Fruit fly (Drosophila melanogaster) whole organism, embryonic: ENCODE data around the gene CG33299.

Source experiments
- Ada2b ChIP-seq: fragments of 200-800 bp; sonication (Bioruptor generic); IDR thresholded peaks from 2 replicates; pipeline ENCODE4 v1.3.6; 2022; ENCODE audit warnings: missing biosample characterization, missing genetic modification characterization
- Blimp-1 ChIP-seq: fragments of 200-800 bp; sonication (Bioruptor generic); optimal IDR thresholded peaks from 3 replicates; lab custom pipeline; 2018; ENCODE audit warnings: missing biosample characterization, missing genetic modification characterization, mild to moderate bottlenecking, moderate library complexity, missing genetic modification reagents
- CG1024 ChIP-seq: fragments of 200-800 bp; sonication (Bioruptor generic); IDR thresholded peaks from 2 replicates; pipeline ENCODE4 v1.3.6; 2022; ENCODE audit warnings: missing biosample characterization, missing genetic modification characterization
- CG10979 ChIP-seq: fragments of 200-800 bp; sonication (Bioruptor generic); optimal IDR thresholded peaks from 2 replicates; lab custom pipeline; 2018; ENCODE audit warnings: missing biosample characterization, mild to moderate bottlenecking, missing genetic modification characterization, moderate library complexity
- CG11247 ChIP-seq: fragments of 200-800 bp; sonication (Bioruptor generic); IDR thresholded peaks from 2 replicates; pipeline ENCODE4 v1.3.6; 2022; ENCODE audit warnings: missing biosample characterization, missing genetic modification characterization
- CG11504 ChIP-seq: fragments of 200-800 bp; sonication (Bioruptor generic); optimal IDR thresholded peaks from 3 replicates; lab custom pipeline; 2019; ENCODE audit warnings: missing biosample characterization, mild to moderate bottlenecking, missing genetic modification characterization, moderate library complexity
- CG12769 ChIP-seq: fragments of 200-800 bp; sonication (Bioruptor generic); optimal IDR thresholded peaks from 2 replicates; lab custom pipeline; 2019; ENCODE audit warnings: missing biosample characterization, mild to moderate bottlenecking, missing genetic modification characterization, moderate library complexity
- CG12942 ChIP-seq: fragments of 200-800 bp; sonication (Bioruptor generic); optimal IDR thresholded peaks from 3 replicates; lab custom pipeline; 2016; ENCODE audit warnings: missing biosample characterization, missing genetic modification characterization
- CG14965 ChIP-seq: fragments of 200-800 bp; sonication (Bioruptor generic); optimal IDR thresholded peaks from 2 replicates; lab custom pipeline; 2016; ENCODE audit warnings: missing biosample characterization, missing genetic modification characterization, borderline replicate concordance
- CG15269 ChIP-seq: fragments of 200-800 bp; sonication (Bioruptor generic); optimal IDR thresholded peaks from 2 replicates; lab custom pipeline; 2018; ENCODE audit warnings: missing biosample characterization, mild to moderate bottlenecking, missing genetic modification characterization, moderate library complexity
- CG17359 ChIP-seq: fragments of 200-800 bp; sonication (Bioruptor generic); optimal IDR thresholded peaks from 3 replicates; lab custom pipeline; 2018; ENCODE audit warnings: missing biosample characterization, mild to moderate bottlenecking, missing genetic modification characterization, moderate library complexity
- CG17385 ChIP-seq: fragments of 200-800 bp; sonication (Bioruptor generic); optimal IDR thresholded peaks from 3 replicates; lab custom pipeline; 2018; ENCODE audit warnings: missing biosample characterization, mild to moderate bottlenecking, missing genetic modification characterization
- CG1792 ChIP-seq: fragments of 200-800 bp; sonication (Bioruptor generic); optimal IDR thresholded peaks from 2 replicates; lab custom pipeline; 2016; ENCODE audit warnings: missing biosample characterization, missing genetic modification characterization
- CG18476 ChIP-seq: fragments of 200-800 bp; sonication (Bioruptor generic); optimal IDR thresholded peaks from 2 replicates; lab custom pipeline; 2016; ENCODE audit warnings: missing biosample characterization, mild to moderate bottlenecking, missing genetic modification characterization
- CG2712 ChIP-seq: fragments of 200-800 bp; optimal IDR thresholded peaks from 3 replicates; lab custom pipeline; 2019; ENCODE audit warnings: missing biosample characterization, mild to moderate bottlenecking, missing genetic modification characterization, moderate library complexity
- CG31224 ChIP-seq: fragments of 200-800 bp; sonication (Bioruptor generic); IDR thresholded peaks from 2 replicates; pipeline ENCODE4 v1.3.6; 2022; ENCODE audit warnings: missing biosample characterization, missing genetic modification characterization
- CG3163 ChIP-seq: fragments of 200-800 bp; sonication (Bioruptor generic); optimal IDR thresholded peaks from 3 replicates; lab custom pipeline; 2016; ENCODE audit warnings: missing biosample characterization, missing genetic modification characterization
- CG33213 ChIP-seq: fragments of 200-800 bp; sonication (Bioruptor generic); optimal IDR thresholded peaks from 3 replicates; lab custom pipeline; 2016; ENCODE audit warnings: missing biosample characterization, missing genetic modification characterization
- CG3407 ChIP-seq: fragments of 200-800 bp; sonication (Bioruptor generic); optimal IDR thresholded peaks from 2 replicates; lab custom pipeline; 2018; ENCODE audit warnings: missing biosample characterization, mild to moderate bottlenecking, missing genetic modification characterization
- CG34224 ChIP-seq: fragments of 200-800 bp; sonication (Bioruptor generic); IDR thresholded peaks from 3 replicates; pipeline ENCODE4 v1.3.6; 2022; ENCODE audit warnings: missing biosample characterization, missing genetic modification characterization; ENCODE audit not compliant: partially characterized antibody
- CG7556 ChIP-seq: fragments of 200-800 bp; sonication (Bioruptor generic); optimal IDR thresholded peaks from 2 replicates; lab custom pipeline; 2017; ENCODE audit warnings: missing biosample characterization, mild to moderate bottlenecking, missing genetic modification characterization
- CG8290 ChIP-seq, 3 experiments: fragments of 200-800 bp; sonication (Bioruptor generic); optimal IDR thresholded peaks; 2 replicates each; lab custom pipeline; 2016 to 2019; ENCODE audit warnings: missing biosample characterization in 3 of 3, missing genetic modification characterization in 3 of 3, mild to moderate bottlenecking in 2 of 3, moderate library complexity in 1 of 3
- CTCF ChIP-seq: fragments of 200-800 bp; sonication (Bioruptor generic); optimal IDR thresholded peaks from 2 replicates; lab custom pipeline; 2017; ENCODE audit warnings: missing biosample characterization, mild to moderate bottlenecking, missing genetic modification characterization, moderate library complexity
- Chrac-16 ChIP-seq: fragments of 200-800 bp; sonication (Bioruptor generic); optimal IDR thresholded peaks from 3 replicates; lab custom pipeline; 2016; ENCODE audit warnings: missing biosample characterization, missing genetic modification characterization
- Fer3 ChIP-seq: fragments of 200-800 bp; sonication (Bioruptor generic); optimal IDR thresholded peaks from 2 replicates; lab custom pipeline; 2018; ENCODE audit warnings: missing biosample characterization, mild to moderate bottlenecking, missing genetic modification characterization, moderate library complexity
- HLH3B ChIP-seq: fragments of 200-800 bp; sonication (Bioruptor generic); IDR thresholded peaks from 2 replicates; pipeline ENCODE4 v1.3.6; 2022; ENCODE audit warnings: missing biosample characterization, missing genetic modification characterization
- Hand ChIP-seq: fragments of 200-800 bp; sonication (Bioruptor generic); optimal IDR thresholded peaks from 2 replicates; lab custom pipeline; 2017; ENCODE audit warnings: mild to moderate bottlenecking, missing biosample characterization, missing genetic modification reagents, missing genetic modification characterization
- HmgD ChIP-seq: fragments of 200-800 bp; sonication (Bioruptor generic); optimal IDR thresholded peaks from 3 replicates; lab custom pipeline; 2016; ENCODE audit warnings: missing biosample characterization, missing genetic modification characterization
- Meics ChIP-seq: fragments of 200-800 bp; sonication (Bioruptor generic); optimal IDR thresholded peaks from 2 replicates; lab custom pipeline; 2017; ENCODE audit warnings: missing biosample characterization, mild to moderate bottlenecking, missing genetic modification characterization
- NFAT ChIP-seq: fragments of 200-800 bp; sonication (Bioruptor generic); IDR thresholded peaks from 2 replicates; pipeline ENCODE4 v1.3.6; 2022; ENCODE audit warnings: missing biosample characterization, missing genetic modification characterization
- Oli ChIP-seq: fragments of 200-800 bp; sonication (Bioruptor generic); optimal IDR thresholded peaks from 2 replicates; lab custom pipeline; 2018; ENCODE audit warnings: missing biosample characterization, mild to moderate bottlenecking, missing genetic modification characterization, moderate library complexity
- Sox102F ChIP-seq: fragments of 200-800 bp; sonication (Bioruptor generic); optimal IDR thresholded peaks from 2 replicates; lab custom pipeline; 2018; ENCODE audit warnings: missing biosample characterization, mild to moderate bottlenecking, missing genetic modification characterization, moderate library complexity
- Spps ChIP-seq: fragments of 200-800 bp; sonication (Bioruptor generic); optimal IDR thresholded peaks from 2 replicates; lab custom pipeline; 2018; ENCODE audit warnings: missing biosample characterization, mild to moderate bottlenecking, missing genetic modification characterization
- amos ChIP-seq: fragments of 200-800 bp; sonication (Bioruptor generic); IDR thresholded peaks from 2 replicates; pipeline ENCODE4 v1.3.6; 2022; ENCODE audit warnings: missing biosample characterization, missing genetic modification characterization; ENCODE audit not compliant: partially characterized antibody
- chm ChIP-seq: fragments of 200-800 bp; sonication (Bioruptor generic); IDR thresholded peaks from 2 replicates; pipeline ENCODE4 v1.3.6; 2022; ENCODE audit warnings: missing biosample characterization, missing genetic modification characterization
- cwo ChIP-seq: fragments of 200-800 bp; sonication (Bioruptor generic); optimal IDR thresholded peaks from 3 replicates; lab custom pipeline; 2017; ENCODE audit warnings: missing biosample characterization, missing genetic modification characterization, mild to moderate bottlenecking, moderate library complexity, missing genetic modification reagents
- dimm ChIP-seq: fragments of 200-800 bp; sonication (Bioruptor generic); IDR thresholded peaks from 2 replicates; pipeline ENCODE4 v1.3.6; 2022; ENCODE audit warnings: missing biosample characterization, missing genetic modification characterization
- dm ChIP-seq: fragments of 200-800 bp; sonication (Bioruptor generic); optimal IDR thresholded peaks from 3 replicates; lab custom pipeline; 2016; ENCODE audit warnings: missing biosample characterization, missing genetic modification characterization
- exex ChIP-seq: fragments of 200-800 bp; sonication (Bioruptor generic); optimal IDR thresholded peaks from 4 replicates; lab custom pipeline; 2018; ENCODE audit warnings: missing biosample characterization, mild to moderate bottlenecking, missing genetic modification characterization, moderate library complexity
- fu2 ChIP-seq: fragments of 200-800 bp; sonication (Bioruptor generic); optimal IDR thresholded peaks from 2 replicates; lab custom pipeline; 2016; ENCODE audit warnings: missing biosample characterization, missing genetic modification characterization
- hth ChIP-seq: fragments of >200 bp; optimal IDR thresholded peaks from 2 replicates; lab custom pipeline; 2017; ENCODE audit warnings: inconsistent platforms
- lab ChIP-seq: fragments of 200-800 bp; sonication (Bioruptor generic); optimal IDR thresholded peaks from 3 replicates; lab custom pipeline; 2017; ENCODE audit warnings: missing biosample characterization, missing genetic modification characterization, mild to moderate bottlenecking, moderate library complexity, missing genetic modification reagents
- lmd ChIP-seq: fragments of 200-800 bp; sonication (Bioruptor generic); IDR thresholded peaks from 2 replicates; pipeline ENCODE4 v1.3.6; 2022; ENCODE audit warnings: missing biosample characterization, missing genetic modification characterization
- oc ChIP-seq: fragments of 200-800 bp; sonication (Bioruptor generic); optimal IDR thresholded peaks from 2 replicates; lab custom pipeline; 2018; ENCODE audit warnings: missing biosample characterization, mild to moderate bottlenecking, missing genetic modification characterization, moderate library complexity
- org-1 ChIP-seq: fragments of 200-800 bp; sonication (Bioruptor generic); optimal IDR thresholded peaks from 2 replicates; lab custom pipeline; 2017; ENCODE audit warnings: missing biosample characterization, missing genetic modification characterization
- psq ChIP-seq: fragments of 200-800 bp; sonication (Bioruptor generic); optimal IDR thresholded peaks from 2 replicates; lab custom pipeline; 2017; ENCODE audit warnings: missing biosample characterization, missing genetic modification characterization
- sens ChIP-seq: fragments of 200-800 bp; sonication (Bioruptor generic); peaks from one replicate; lab custom pipeline; 2016; ENCODE audit warnings: missing biosample characterization, missing genetic modification characterization
- seq ChIP-seq: fragments of 200-800 bp; sonication (Bioruptor generic); IDR thresholded peaks from 2 replicates; pipeline ENCODE4 v1.3.6; 2022; ENCODE audit warnings: missing biosample characterization, missing genetic modification characterization
- tap ChIP-seq: fragments of 200-800 bp; optimal IDR thresholded peaks from 3 replicates; lab custom pipeline; 2019; ENCODE audit warnings: missing biosample characterization, mild to moderate bottlenecking, missing genetic modification characterization, moderate library complexity
- tup ChIP-seq: fragments of 200-800 bp; sonication (Bioruptor generic); optimal IDR thresholded peaks from 2 replicates; lab custom pipeline; 2016; ENCODE audit warnings: missing biosample characterization, mild to moderate bottlenecking, missing genetic modification characterization, moderate library complexity
- vvl ChIP-seq: fragments of 200-800 bp; sonication (Bioruptor generic); IDR thresholded peaks from 2 replicates; pipeline ENCODE4 v1.3.6; 2022; ENCODE audit warnings: missing biosample characterization, missing genetic modification characterization

The CG33299 gene

dm6 chr2L:9616654-9617053 lies 39.7 kb upstream of the CG33299 start (continued):
- no peak for TF ChIP-seq dimm
- TF ChIP-seq CG8290 (GFP tag; optimal IDR thresholded peaks at IDR 0.05; lab: Kevin White, UChicago): peak; percentile 81
- TF ChIP-seq CG8290 (tag; optimal IDR thresholded peaks at IDR 0.05; lab: Kevin White, UChicago): peak in 1 of 2 experiments; percentile 85
- TF ChIP-seq CG18476: no peak
- no peak for TF ChIP-seq Hand (GFP tag; lab: Kevin White, UChicago)
- peak; percentile 80 for TF ChIP-seq CG12769 (tag; lab: Kevin White, UChicago)
- TF ChIP-seq CTCF (GFP tag; lab: Kevin White, UChicago): peak; percentile 52
- TF ChIP-seq CG31224 (GFP tag; lab: Robert Waterston, UW): 0 out of 2 replicates have a peak, but pooled peaks have one; percentile 32
- TF ChIP-seq CG7556 (GFP tag; lab: Kevin White, UChicago): peak; percentile 5
- TF ChIP-seq amos (GFP tag; lab: Robert Waterston, UW): peak; percentile 88
- peak; percentile 16 for TF ChIP-seq CG15269 (tag; lab: Kevin White, UChicago)
- TF ChIP-seq lmd (GFP tag; lab: Robert Waterston, UW): peak; percentile 12; the same call in 1 of the 2 replicates
- TF ChIP-seq seq (GFP tag; lab: Robert Waterston, UW): peak; percentile 63; the same call in 1 of the 2 replicates
- peak; percentile 51 for TF ChIP-seq lab
- TF ChIP-seq CG34224 (GFP tag; lab: Robert Waterston, UW): peak; percentile 69
- TF ChIP-seq CG3407: peak; percentile 58
- no peak for TF ChIP-seq CG14965 (GFP tag; lab: Kevin White, UChicago)
- TF ChIP-seq fu2: peak; percentile 44
- TF ChIP-seq CG1792 (GFP tag; lab: Kevin White, UChicago): no peak
- no peak for TF ChIP-seq tap
- TF ChIP-seq org-1 (GFP tag; lab: Kevin White, UChicago): no peak
- peak; percentile 37 for TF ChIP-seq oc (tag; lab: Kevin White, UChicago)
- TF ChIP-seq CG3163 (GFP tag; lab: Kevin White, UChicago): peak; percentile 28
- peak; percentile 6 for TF ChIP-seq CG2712 (tag; lab: Kevin White, UChicago)
- peak; percentile 61; the same call in 1 of the 2 replicates for TF ChIP-seq NFAT (GFP tag; lab: Robert Waterston, UW)
- peak; percentile 37 for TF ChIP-seq CG33213 (GFP tag; lab: Kevin White, UChicago)
- TF ChIP-seq HmgD: peak; percentile 75
- peak; percentile 59 for TF ChIP-seq Chrac-16 (GFP tag; lab: Kevin White, UChicago)
- TF ChIP-seq CG11247 (GFP tag; lab: Robert Waterston, UW): peak; percentile 61
- no peak for TF ChIP-seq Oli (tag; lab: Kevin White, UChicago)
- no peak for TF ChIP-seq hth (lab: Kevin White, UChicago)
- TF ChIP-seq HLH3B (GFP tag; lab: Robert Waterston, UW): peak; percentile 33; the same call in 1 of the 2 replicates
- TF ChIP-seq chm: peak; percentile 68; the same call in 1 of the 2 replicates

dm6 chr2L:9617908-9618307 lies 38.5 kb upstream of the CG33299 start:
- TF ChIP-seq Meics (peak; percentile 11), vvl (GFP tag; lab: Robert Waterston, UW) (0 out of 2 replicates have a peak, but pooled peaks have one; percentile 25), Ada2b (GFP tag; lab: Robert Waterston, UW) (0 out of 2 replicates have a peak, but pooled peaks have one; percentile 18), Fer3 (tag; lab: Kevin White, UChicago) (peak; percentile 28), exex (tag; lab: Kevin White, UChicago) (no peak), tup (GFP tag; lab: Kevin White, UChicago) (no peak), sens (GFP tag; lab: Kevin White, UChicago) (peak; percentile 67), CG11504 (peak; percentile 61), CG1024 (GFP tag; lab: Robert Waterston, UW) (no peak), CG12942 (GFP tag; lab: Kevin White, UChicago) (no peak), Blimp-1 (GFP tag; lab: Kevin White, UChicago) (peak; percentile 82), CG17385 (GFP tag; lab: Kevin White, UChicago) (peak; percentile 26), dm (GFP tag; lab: Kevin White, UChicago) (no peak), Chrac-16 (GFP tag; lab: Kevin White, UChicago) (no peak), Sox102F (GFP tag; lab: Kevin White, UChicago) (peak; percentile 59), psq (GFP tag; lab: Kevin White, UChicago) (no peak), CG17359 (tag; lab: Kevin White, UChicago) (peak; percentile 39), CG10979 (tag; lab: Kevin White, UChicago) (peak; percentile 23), Spps (tag; lab: Kevin White, UChicago) (no peak), cwo (GFP tag; lab: Kevin White, UChicago) (peak; percentile 58)
